Fruit fly (Drosophila melanogaster) whole organism, adult: ENCODE measurements around the gene fwe.

Source experiments
- cic ChIP-seq: fragments of 200-800 bp; sonication (Bioruptor generic); optimal IDR thresholded peaks from 2 replicates; lab custom pipeline; 2017; ENCODE audit warnings: missing biosample characterization, mild to moderate bottlenecking, missing genetic modification characterization, moderate library complexity
- tj ChIP-seq: fragments of 200-800 bp; sonication (Bioruptor generic); optimal IDR thresholded peaks from 3 replicates; lab custom pipeline; 2017; ENCODE audit warnings: missing biosample characterization, mild to moderate bottlenecking, missing genetic modification characterization, moderate library complexity

dm6 chr3L:15775498-15775897 lies 40.7 kb downstream of the fwe start:
- TF ChIP-seq cic (GFP tag; lab: Kevin White, UChicago), result no peak
- TF ChIP-seq tj (GFP tag; lab: Kevin White, UChicago), result no peak
